Fruit fly (Drosophila melanogaster) whole organism, prepupa: ENCODE data around the gene Ctr1A.

ENCODE experiments used
- Blimp-1 ChIP-seq: fragments of 200-800 bp; sonication (Bioruptor generic); optimal IDR thresholded peaks from 3 replicates; lab custom pipeline; 2017; ENCODE audit warnings: missing biosample characterization, missing genetic modification characterization, mild to moderate bottlenecking, moderate library complexity, missing genetic modification reagents
- CG10669 ChIP-seq: fragments of 200-800 bp; sonication (Bioruptor generic); optimal IDR thresholded peaks from 3 replicates; lab custom pipeline; 2018; ENCODE audit warnings: missing biosample characterization, mild to moderate bottlenecking, missing genetic modification characterization, moderate library complexity
- CG11902 ChIP-seq: fragments of 200-800 bp; sonication (Bioruptor generic); optimal IDR thresholded peaks from 3 replicates; lab custom pipeline; 2016; ENCODE audit warnings: missing biosample characterization, missing genetic modification characterization
- CG15336 ChIP-seq: fragments of 200-800 bp; sonication (Bioruptor generic); IDR thresholded peaks from 2 replicates; pipeline ENCODE4 v1.3.6; 2022; ENCODE audit warnings: missing biosample characterization, missing genetic modification characterization
- CG1621 ChIP-seq: fragments of 200-800 bp; sonication (Bioruptor generic); optimal IDR thresholded peaks from 3 replicates; lab custom pipeline; 2018; ENCODE audit warnings: missing biosample characterization, mild to moderate bottlenecking, missing genetic modification characterization
- CG16779 ChIP-seq: fragments of 200-800 bp; sonication (Bioruptor generic); optimal IDR thresholded peaks from 3 replicates; lab custom pipeline; 2017; ENCODE audit warnings: missing biosample characterization, mild to moderate bottlenecking, missing genetic modification characterization
- CG3032 ChIP-seq: fragments of 200-800 bp; optimal IDR thresholded peaks from 2 replicates; lab custom pipeline; 2019; ENCODE audit warnings: missing biosample characterization, mild to moderate bottlenecking, missing genetic modification characterization, moderate library complexity
- CG32006 ChIP-seq: fragments of 200-800 bp; sonication (Bioruptor generic); optimal IDR thresholded peaks from 3 replicates; lab custom pipeline; 2017; ENCODE audit warnings: missing biosample characterization, mild to moderate bottlenecking, missing genetic modification characterization
- CG34406 ChIP-seq: fragments of 200-800 bp; sonication (Bioruptor generic); optimal IDR thresholded peaks from 3 replicates; lab custom pipeline; 2016; ENCODE audit warnings: missing biosample characterization, missing genetic modification characterization
- CG6163 ChIP-seq: fragments of 200-800 bp; sonication (Bioruptor generic); IDR thresholded peaks from 3 replicates; pipeline ENCODE4 v1.3.6; 2022; ENCODE audit warnings: missing biosample characterization, missing genetic modification characterization
- CG6276 ChIP-seq: fragments of 200-800 bp; sonication (Bioruptor generic); optimal IDR thresholded peaks from 2 replicates; lab custom pipeline; 2017; ENCODE audit warnings: missing biosample characterization, mild to moderate bottlenecking, missing genetic modification characterization
- CG6808 ChIP-seq: fragments of 200-800 bp; sonication (Bioruptor generic); optimal IDR thresholded peaks from 3 replicates; lab custom pipeline; 2017; ENCODE audit warnings: missing biosample characterization, missing genetic modification characterization, mild to moderate bottlenecking, moderate library complexity, missing genetic modification reagents
- CG8632 ChIP-seq: fragments of 200-800 bp; sonication (Bioruptor generic); optimal IDR thresholded peaks from 3 replicates; lab custom pipeline; 2016; ENCODE audit warnings: missing biosample characterization, missing genetic modification characterization
- CG9139 ChIP-seq: fragments of 200-800 bp; sonication (Bioruptor generic); optimal IDR thresholded peaks from 3 replicates; lab custom pipeline; 2017; ENCODE audit warnings: missing biosample characterization, mild to moderate bottlenecking, missing genetic modification characterization
- Eip75B ChIP-seq: fragments of 200-800 bp; sonication (Bioruptor generic); optimal IDR thresholded peaks from 3 replicates; lab custom pipeline; 2016; ENCODE audit warnings: missing biosample characterization, missing genetic modification characterization
- Eip78C ChIP-seq: fragments of 200-800 bp; sonication (Bioruptor generic); peaks from one replicate; lab custom pipeline; 2016; ENCODE audit warnings: missing biosample characterization, missing genetic modification characterization
- Eip93F ChIP-seq: fragments of 200-800 bp; sonication (Bioruptor generic); optimal IDR thresholded peaks from 2 replicates; lab custom pipeline; 2016; ENCODE audit warnings: missing biosample characterization, mild to moderate bottlenecking, missing genetic modification characterization
- Ets96B ChIP-seq: fragments of 200-800 bp; optimal IDR thresholded peaks from 2 replicates; lab custom pipeline; 2019; ENCODE audit warnings: missing biosample characterization, mild to moderate bottlenecking, missing genetic modification characterization, moderate library complexity
- Gug ChIP-seq: fragments of 200-800 bp; sonication (Bioruptor generic); IDR thresholded peaks from 2 replicates; pipeline ENCODE4 v1.3.6; 2022; ENCODE audit warnings: missing biosample characterization, missing genetic modification characterization
- Hr38 ChIP-seq: sonication (Bioruptor generic); optimal IDR thresholded peaks from 2 replicates; lab custom pipeline; 2016; ENCODE audit warnings: missing biosample characterization, missing genetic modification characterization
- Hr39 ChIP-seq: fragments of 200-800 bp; sonication (Bioruptor generic); optimal IDR thresholded peaks from 2 replicates; lab custom pipeline; 2016; ENCODE audit warnings: missing biosample characterization, missing genetic modification characterization
- Lpt ChIP-seq: fragments of 200-800 bp; sonication (Bioruptor generic); optimal IDR thresholded peaks from 3 replicates; lab custom pipeline; 2016; ENCODE audit warnings: missing biosample characterization, missing genetic modification characterization
- OdsH ChIP-seq: fragments of 200-800 bp; sonication (Bioruptor generic); optimal IDR thresholded peaks from 3 replicates; lab custom pipeline; 2016; ENCODE audit warnings: missing biosample characterization, missing genetic modification characterization
- Sox102F ChIP-seq: fragments of 200-800 bp; sonication (Bioruptor generic); optimal IDR thresholded peaks from 2 replicates; lab custom pipeline; 2016; ENCODE audit warnings: missing biosample characterization, mild to moderate bottlenecking, missing genetic modification characterization
- Sox14 ChIP-seq: fragments of 200-800 bp; sonication (Bioruptor generic); optimal IDR thresholded peaks from 3 replicates; lab custom pipeline; 2016; ENCODE audit warnings: missing biosample characterization, missing genetic modification characterization
- acj6 ChIP-seq: fragments of 200-800 bp; sonication (Bioruptor generic); optimal IDR thresholded peaks from 3 replicates; lab custom pipeline; 2016; ENCODE audit warnings: missing biosample characterization, missing genetic modification characterization
- cyc ChIP-seq: fragments of 200-800 bp; sonication (Bioruptor generic); optimal IDR thresholded peaks from 3 replicates; lab custom pipeline; 2016; ENCODE audit warnings: missing biosample characterization, missing genetic modification characterization
- dac ChIP-seq: fragments of 200-800 bp; sonication (Bioruptor generic); optimal IDR thresholded peaks from 2 replicates; lab custom pipeline; 2017; ENCODE audit warnings: missing biosample characterization, mild to moderate bottlenecking, missing genetic modification characterization
- dsx ChIP-seq: fragments of 200-800 bp; optimal IDR thresholded peaks from 3 replicates; lab custom pipeline; 2019; ENCODE audit warnings: missing biosample characterization, mild to moderate bottlenecking, missing genetic modification characterization, moderate library complexity; ENCODE audit not compliant: poor library complexity, severe bottlenecking
- eg ChIP-seq: fragments of 200-800 bp; sonication (Bioruptor generic); IDR thresholded peaks from 3 replicates; pipeline ENCODE4 v1.3.6; 2022; ENCODE audit warnings: missing biosample characterization, missing genetic modification characterization
- fd59A ChIP-seq: fragments of 200-800 bp; sonication (Bioruptor generic); optimal IDR thresholded peaks from 2 replicates; lab custom pipeline; 2017; ENCODE audit warnings: missing biosample characterization, mild to moderate bottlenecking, missing genetic modification characterization, missing genetic modification reagents
- fd85E ChIP-seq: fragments of 200-800 bp; sonication (Bioruptor generic); optimal IDR thresholded peaks from 3 replicates; lab custom pipeline; 2016; ENCODE audit warnings: missing biosample characterization, missing genetic modification characterization
- fkh ChIP-seq: fragments of 200-800 bp; sonication (Bioruptor generic); optimal IDR thresholded peaks from 3 replicates; lab custom pipeline; 2017; ENCODE audit warnings: missing biosample characterization, mild to moderate bottlenecking, missing genetic modification characterization, moderate library complexity
- lz ChIP-seq: fragments of 200-800 bp; sonication (Bioruptor generic); optimal IDR thresholded peaks from 3 replicates; lab custom pipeline; 2016; ENCODE audit warnings: missing biosample characterization, missing genetic modification characterization
- pdm3 ChIP-seq: fragments of 200-800 bp; sonication (Bioruptor generic); optimal IDR thresholded peaks from 3 replicates; lab custom pipeline; 2016; ENCODE audit warnings: missing biosample characterization, missing genetic modification characterization
- salr ChIP-seq, 2 experiments: fragments of 200-800 bp; sonication (Bioruptor generic); optimal IDR thresholded peaks; 3 replicates each; lab custom pipeline; 2016 to 2018; ENCODE audit warnings: missing biosample characterization in 2 of 2, missing genetic modification characterization in 2 of 2, mild to moderate bottlenecking in 1 of 2
- spab ChIP-seq: fragments of 200-800 bp; sonication (Bioruptor generic); optimal IDR thresholded peaks from 2 replicates; lab custom pipeline; 2017; ENCODE audit warnings: missing biosample characterization, mild to moderate bottlenecking, missing genetic modification characterization, missing genetic modification reagents
- ss ChIP-seq, 2 experiments: fragments of 200-800 bp; sonication (Bioruptor generic); optimal IDR thresholded peaks; 2 replicates in 1 of 2; 3 replicates in 1 of 2; lab custom pipeline; 2017 to 2018; ENCODE audit warnings: mild to moderate bottlenecking in 2 of 2, missing biosample characterization in 2 of 2, missing genetic modification characterization in 2 of 2, moderate library complexity in 1 of 2
- vri ChIP-seq: fragments of 200-800 bp; sonication (Bioruptor generic); optimal IDR thresholded peaks from 3 replicates; lab custom pipeline; 2016; ENCODE audit warnings: missing biosample characterization, mild to moderate bottlenecking, missing genetic modification characterization

Ctr1A gene

DNA sequence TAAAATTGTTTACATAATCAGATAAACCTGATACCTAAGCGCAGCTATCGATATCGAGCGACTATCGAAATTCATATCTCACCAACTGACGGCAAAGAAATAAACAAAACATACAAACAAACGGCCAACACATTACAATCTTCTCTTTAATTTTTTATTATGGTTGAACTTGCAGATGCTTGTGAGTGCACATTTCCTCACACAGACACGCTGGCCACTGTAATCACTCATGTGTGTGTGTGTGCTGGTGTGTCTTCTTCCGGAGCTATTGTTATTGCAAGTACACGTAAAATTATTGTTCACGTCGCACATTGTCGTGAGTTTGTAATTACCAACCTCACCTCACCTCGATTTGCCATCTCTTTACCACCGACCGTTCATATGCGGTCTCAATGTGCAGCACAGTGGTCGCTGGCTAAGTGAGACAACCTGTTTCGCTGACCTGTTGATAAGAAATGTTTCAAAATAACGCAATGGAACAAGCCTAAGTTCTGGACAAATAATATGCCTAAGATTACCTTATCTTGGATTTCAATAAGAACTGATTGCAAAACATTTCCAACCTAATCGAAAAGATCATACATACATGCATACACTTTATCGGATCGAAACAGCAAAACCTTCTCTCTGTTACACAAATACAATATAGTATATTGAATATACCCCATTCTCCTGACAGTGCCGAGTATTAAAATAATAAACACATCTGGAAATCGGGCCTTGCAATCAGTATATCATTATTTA, 43.8 kb downstream of the Ctr1A start (continued):
- peak; percentile 40 for TF ChIP-seq CG10669 (GFP tag; lab: Kevin White, UChicago)
- no peak for TF ChIP-seq CG11902 (GFP tag; lab: Kevin White, UChicago)
- TF ChIP-seq dac (GFP tag; lab: Kevin White, UChicago): no peak
- TF ChIP-seq Eip78C (GFP tag; lab: Kevin White, UChicago): peak; percentile 91
- TF ChIP-seq CG34406 (GFP tag; lab: Kevin White, UChicago): no peak
- peak; percentile 49 for TF ChIP-seq Eip75B (GFP tag; lab: Kevin White, UChicago)
- peak; percentile 25 for TF ChIP-seq acj6 (GFP tag; lab: Kevin White, UChicago)
- TF ChIP-seq CG6276: peak; percentile 21
- peak; percentile 46 for TF ChIP-seq Sox14 (GFP tag; lab: Kevin White, UChicago)
- no peak for TF ChIP-seq OdsH (GFP tag; lab: Kevin White, UChicago)

DNA sequence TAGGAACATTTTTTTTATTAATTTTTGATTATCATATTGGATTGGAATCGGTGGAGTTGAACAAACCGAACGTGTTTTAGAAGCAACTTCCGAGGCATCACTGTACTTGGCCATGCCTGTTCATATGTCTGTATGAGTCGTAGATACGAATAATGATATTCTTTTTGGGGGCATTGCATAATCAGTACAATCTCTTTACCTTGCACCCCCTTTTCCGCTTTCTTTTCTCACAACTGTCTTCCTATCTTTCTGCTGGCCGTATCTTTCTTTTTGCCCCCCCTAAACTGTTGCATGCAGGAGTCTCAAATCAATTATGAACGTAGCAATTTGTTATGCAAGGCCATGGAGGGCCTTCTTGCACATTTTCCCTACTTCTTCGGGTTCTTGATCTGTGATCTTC, 44.4 kb downstream of the Ctr1A start:
- TF ChIP-seq vri (GFP tag; lab: Kevin White, UChicago): peak; percentile 88
- no peak for TF ChIP-seq Blimp-1 (GFP tag; lab: Kevin White, UChicago)

DNA sequence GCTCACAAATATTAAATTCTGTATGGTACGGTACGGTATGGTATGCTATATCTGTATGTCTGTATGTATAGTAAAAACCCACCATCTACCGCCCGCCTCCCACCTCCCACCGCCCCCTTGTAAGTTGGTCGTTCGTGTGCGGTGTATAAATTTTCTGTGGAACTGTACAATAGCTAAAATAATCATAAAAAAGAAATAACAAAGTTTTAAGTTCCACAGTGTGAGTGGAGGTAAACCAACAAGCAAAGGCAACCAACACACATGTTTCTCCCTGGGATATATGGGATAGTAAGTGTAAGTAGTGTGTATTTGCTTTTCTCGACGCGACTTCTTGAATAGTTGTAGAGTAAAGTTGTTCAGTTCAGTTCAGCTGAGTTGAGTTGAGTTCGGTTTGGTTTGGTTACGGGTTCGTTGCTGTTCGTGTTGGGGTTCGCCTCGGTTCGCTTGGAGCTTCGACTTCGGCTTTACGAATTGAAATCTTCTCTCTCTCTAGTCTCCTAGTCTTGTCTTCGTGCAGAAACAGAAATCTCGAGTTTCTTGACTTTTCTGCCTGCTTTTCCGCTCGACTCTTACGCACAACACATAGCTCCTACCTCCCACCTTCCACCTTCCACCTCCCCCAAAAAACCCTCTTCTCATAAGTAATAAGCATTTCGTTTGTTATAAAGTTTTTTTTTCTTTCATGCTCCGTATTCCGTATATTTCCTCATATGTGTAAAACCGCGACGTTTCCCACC, 45.3 kb downstream of the Ctr1A start:
- no peak for TF ChIP-seq spab (GFP tag; lab: Kevin White, UChicago)
- 0 out of 3 replicates have a peak, but pooled peaks have one; percentile 8 for TF ChIP-seq eg (GFP tag; lab: Robert Waterston, UW)
- no peak for TF ChIP-seq CG6163 (GFP tag; lab: Robert Waterston, UW)
- TF ChIP-seq fkh (GFP tag; lab: Kevin White, UChicago): peak; percentile 87
- TF ChIP-seq ss (GFP tag; optimal IDR thresholded peaks at IDR 0.05; lab: Kevin White, UChicago): peak in 1 of 2 experiments; percentile 11
- peak; percentile 43; the same call in 1 of the 2 replicates for TF ChIP-seq CG15336 (GFP tag; lab: Robert Waterston, UW)
- TF ChIP-seq OdsH (GFP tag; lab: Kevin White, UChicago): no peak
- TF ChIP-seq CG10669 (GFP tag; lab: Kevin White, UChicago): no peak
- no peak for TF ChIP-seq CG6276
- no peak for TF ChIP-seq salr (GFP tag; optimal IDR thresholded peaks at IDR 0.05; lab: Kevin White, UChicago)
- TF ChIP-seq Hr38 (GFP tag; lab: Kevin White, UChicago): no peak
- TF ChIP-seq Eip75B (GFP tag; lab: Kevin White, UChicago): no peak
- TF ChIP-seq cyc (GFP tag; lab: Kevin White, UChicago): no peak
- TF ChIP-seq Hr39 (GFP tag; lab: Kevin White, UChicago): no peak
- TF ChIP-seq Eip93F (GFP tag; lab: Kevin White, UChicago): no peak
- no peak for TF ChIP-seq fd85E
- no peak for TF ChIP-seq CG9139 (GFP tag; lab: Kevin White, UChicago)

DNA sequence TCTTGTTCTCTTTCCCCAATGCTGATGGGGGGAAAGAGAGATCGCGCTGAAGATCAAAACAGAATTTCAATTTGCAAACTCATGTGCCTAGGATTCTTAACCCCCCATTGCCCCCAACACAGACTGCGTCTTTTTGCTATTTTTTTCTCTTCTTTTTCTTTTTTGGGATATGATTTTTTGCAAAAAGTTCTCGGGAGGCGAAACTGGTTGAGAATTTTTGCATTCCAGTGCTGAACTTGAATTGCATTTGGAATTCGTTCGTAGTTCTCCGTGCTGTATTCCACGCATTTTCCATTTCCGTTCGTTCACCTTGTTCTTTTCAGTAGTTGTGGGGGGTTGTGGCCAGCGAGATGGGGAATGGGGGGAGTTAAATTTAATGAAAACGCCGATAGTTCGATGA, 46.7 kb downstream of the Ctr1A start:
- TF ChIP-seq Eip75B (GFP tag; lab: Kevin White, UChicago) (no peak), CG10669 (GFP tag; lab: Kevin White, UChicago) (peak; percentile 46), cyc (GFP tag; lab: Kevin White, UChicago) (no peak), CG3032 (tag; lab: Kevin White, UChicago) (peak; percentile 34), Sox102F (GFP tag; lab: Kevin White, UChicago) (no peak), CG1621 (tag; lab: Kevin White, UChicago) (peak; percentile 68), CG16779 (tag; lab: Kevin White, UChicago) (peak; percentile 50), fd59A (GFP tag; lab: Kevin White, UChicago) (peak; percentile 18), eg (GFP tag; lab: Robert Waterston, UW) (peak; percentile 60; the same call in 2 of the 3 replicates), CG6163 (GFP tag; lab: Robert Waterston, UW) (peak; percentile 63; the same call in 2 of the 3 replicates), CG6808 (peak; percentile 75), spab (GFP tag; lab: Kevin White, UChicago) (peak; percentile 65), Ets96B (tag; lab: Kevin White, UChicago) (peak; percentile 50), CG6276 (peak; percentile 45), Lpt (GFP tag; lab: Kevin White, UChicago) (peak; percentile 74), vri (GFP tag; lab: Kevin White, UChicago) (no peak), Hr39 (GFP tag; lab: Kevin White, UChicago) (no peak), lz (GFP tag; lab: Kevin White, UChicago) (no peak), Gug (no peak), ss (GFP tag; optimal IDR thresholded peaks at IDR 0.05; lab: Kevin White, UChicago) (peak; percentile 68 to 85), dsx (GFP tag; lab: Kevin White, UChicago) (peak; percentile 21), CG9139 (GFP tag; lab: Kevin White, UChicago) (peak; percentile 66), Eip78C (GFP tag; lab: Kevin White, UChicago) (peak; percentile 77), pdm3 (GFP tag; lab: Kevin White, UChicago) (no peak), CG8632 (GFP tag; lab: Kevin White, UChicago) (no peak), CG15336 (GFP tag; lab: Robert Waterston, UW) (peak; percentile 62), CG32006 (GFP tag; lab: Kevin White, UChicago) (peak; percentile 10), salr (GFP tag; optimal IDR thresholded peaks at IDR 0.05; lab: Kevin White, UChicago) (peak in 1 of 2 experiments; percentile 2)
